Worm (Caenorhabditis elegans) whole organism, L3 larva: ENCODE results near the gene ZK455.5.

Experiments used
- R02D3.7 ChIP-seq: fragments of 150-350 bp; optimal IDR thresholded peaks from 2 replicates; lab custom pipeline; 2014; ENCODE audit warnings: missing biosample characterization, missing genetic modification characterization
- aly-2 ChIP-seq: fragments of 150-350 bp; optimal IDR thresholded peaks from 2 replicates; lab custom pipeline; 2014; ENCODE audit warnings: missing biosample characterization, missing genetic modification characterization
- ama-1 ChIP-seq: fragments of 150-350 bp; optimal IDR thresholded peaks from 2 replicates; lab custom pipeline; 2018
- ceh-28 ChIP-seq: fragments of 150-350 bp; optimal IDR thresholded peaks from 2 replicates; lab custom pipeline; 2014; ENCODE audit warnings: missing biosample characterization, missing genetic modification reagents, missing genetic modification characterization
- ceh-9 ChIP-seq: sonication (generic microtip); optimal IDR thresholded peaks from 2 replicates; lab custom pipeline; 2018; ENCODE audit warnings: missing biosample characterization, missing genetic modification characterization
- egl-27 ChIP-seq: sonication (generic microtip); optimal IDR thresholded peaks from 4 replicates; lab custom pipeline; 2017; ENCODE audit warnings: missing biosample characterization, missing genetic modification reagents, missing genetic modification characterization
- egl-5 ChIP-seq: fragments of 150-350 bp; optimal IDR thresholded peaks from 2 replicates; lab custom pipeline; 2017; ENCODE audit warnings: missing biosample characterization, missing genetic modification reagents, missing genetic modification characterization, inconsistent platforms
- elt-1 ChIP-seq: fragments of 150-350 bp; optimal IDR thresholded peaks from 2 replicates; lab custom pipeline; 2014; ENCODE audit warnings: missing biosample characterization, missing genetic modification characterization
- elt-2 ChIP-seq: sonication (generic microtip); optimal IDR thresholded peaks from 2 replicates; lab custom pipeline; 2016; ENCODE audit warnings: missing genetic modification reagents, mild to moderate bottlenecking, missing genetic modification characterization, missing compliant biosample characterization
- elt-3 ChIP-seq, 3 experiments: fragments of 150-350 bp in 1 of 3; sonication (generic microtip) in 2 of 3; optimal IDR thresholded peaks; 2 replicates in 2 of 3; 4 replicates in 1 of 3; lab custom pipeline; 2014 to 2017; ENCODE audit warnings: missing biosample characterization in 3 of 3, missing genetic modification characterization in 3 of 3
- fkh-2 ChIP-seq: fragments of 150-350 bp; optimal IDR thresholded peaks from 2 replicates; lab custom pipeline; 2014; ENCODE audit warnings: missing biosample characterization, missing genetic modification reagents, missing genetic modification characterization
- fos-1 ChIP-seq: fragments of 150-350 bp; optimal IDR thresholded peaks from 2 replicates; lab custom pipeline; 2014; ENCODE audit warnings: missing biosample characterization, missing genetic modification characterization
- jun-1 ChIP-seq: fragments of 150-350 bp; optimal IDR thresholded peaks from 2 replicates; lab custom pipeline; 2014; ENCODE audit warnings: missing biosample characterization, missing genetic modification reagents, missing genetic modification characterization
- lin-39 ChIP-seq: fragments of 150-350 bp; optimal IDR thresholded peaks from 2 replicates; lab custom pipeline; 2018; ENCODE audit warnings: missing biosample characterization, missing genetic modification reagents, missing genetic modification characterization
- mml-1 ChIP-seq: fragments of 150-350 bp; sonication (generic microtip); optimal IDR thresholded peaks from 3 replicates; lab custom pipeline; 2014; ENCODE audit warnings: missing biosample characterization, missing genetic modification characterization
- nfya-1 ChIP-seq: sonication (generic microtip); optimal IDR thresholded peaks from 2 replicates; lab custom pipeline; 2017; ENCODE audit warnings: missing genetic modification characterization, mild to moderate bottlenecking, missing compliant biosample characterization, antibody characterized with exemption, moderate library complexity; ENCODE audit not compliant: insufficient read depth
- nhr-11 ChIP-seq: fragments of 150-350 bp; optimal IDR thresholded peaks from 2 replicates; lab custom pipeline; 2014; ENCODE audit warnings: missing biosample characterization, missing genetic modification characterization
- nhr-237 ChIP-seq: fragments of 150-350 bp; optimal IDR thresholded peaks from 2 replicates; lab custom pipeline; 2014; ENCODE audit warnings: missing biosample characterization, missing genetic modification characterization
- nhr-25 ChIP-seq: sonication (generic microtip); optimal IDR thresholded peaks from 2 replicates; lab custom pipeline; 2017; ENCODE audit warnings: missing biosample characterization, missing genetic modification characterization
- nhr-28 ChIP-seq: fragments of 150-350 bp; optimal IDR thresholded peaks from 2 replicates; lab custom pipeline; 2014; ENCODE audit warnings: missing biosample characterization, missing genetic modification characterization
- nhr-67 ChIP-seq: fragments of 150-350 bp; optimal IDR thresholded peaks from 2 replicates; lab custom pipeline; 2014; ENCODE audit warnings: missing biosample characterization, missing genetic modification characterization
- nhr-77 ChIP-seq: fragments of 150-350 bp; optimal IDR thresholded peaks from 2 replicates; lab custom pipeline; 2014; ENCODE audit warnings: missing biosample characterization, missing genetic modification characterization
- pha-4 ChIP-seq: fragments of 150-350 bp; optimal IDR thresholded peaks from 2 replicates; lab custom pipeline; 2014; ENCODE audit warnings: missing biosample characterization, missing genetic modification reagents, missing genetic modification characterization
- pqm-1 ChIP-seq: fragments of 150-350 bp; optimal IDR thresholded peaks from 2 replicates; lab custom pipeline; 2017; ENCODE audit warnings: missing biosample characterization, missing genetic modification characterization, inconsistent platforms
- sea-2 ChIP-seq: fragments of 150-350 bp; sonication (generic microtip); optimal IDR thresholded peaks from 4 replicates; lab custom pipeline; 2014; ENCODE audit warnings: missing biosample characterization, missing genetic modification reagents, missing genetic modification characterization
- snpc-4 ChIP-seq: fragments of 150-350 bp; optimal IDR thresholded peaks from 2 replicates; lab custom pipeline; 2014; ENCODE audit warnings: missing biosample characterization, missing genetic modification characterization
- tbx-2 ChIP-seq: sonication (generic microtip); optimal IDR thresholded peaks from 2 replicates; lab custom pipeline; 2016; ENCODE audit warnings: mild to moderate bottlenecking, missing genetic modification characterization, missing compliant biosample characterization
- zag-1 ChIP-seq: fragments of 150-350 bp; optimal IDR thresholded peaks from 2 replicates; lab custom pipeline; 2014; ENCODE audit warnings: missing biosample characterization, missing genetic modification characterization
- ztf-11 ChIP-seq: fragments of 150-350 bp; optimal IDR thresholded peaks from 2 replicates; lab custom pipeline; 2014; ENCODE audit warnings: missing biosample characterization, missing genetic modification characterization

ZK455.5 gene

DNA sequence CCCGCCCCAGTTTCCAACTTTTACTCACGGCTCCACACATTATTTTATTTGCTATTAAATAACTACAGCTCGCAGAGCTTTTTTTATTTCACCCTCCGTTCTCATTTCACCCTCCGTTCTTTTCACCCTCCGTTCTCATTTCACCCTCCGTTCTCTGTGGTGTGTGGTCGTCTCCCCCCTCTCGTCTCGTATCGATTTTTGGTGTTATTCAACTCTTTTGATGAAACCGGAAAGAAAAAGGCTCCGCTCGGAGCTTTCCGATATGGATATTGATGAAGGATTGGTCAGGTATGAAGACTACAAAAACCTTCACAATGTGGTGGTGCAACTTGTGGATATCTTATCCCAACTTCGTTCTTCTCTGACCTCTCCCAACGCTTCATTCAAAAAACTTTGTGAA lies 36.2 kb downstream of the ZK455.5 start:
- no peak for TF ChIP-seq nhr-25 (tag; lab: Kevin White, UChicago)
- no peak for TF ChIP-seq nfya-1 (tag; lab: Kevin White, UChicago)
- TF ChIP-seq ztf-11, result no peak
- no peak for TF ChIP-seq R02D3.7 (tag; lab: Kevin White, UChicago)
- TF ChIP-seq jun-1 (tag; lab: Kevin White, UChicago), result no peak

DNA sequence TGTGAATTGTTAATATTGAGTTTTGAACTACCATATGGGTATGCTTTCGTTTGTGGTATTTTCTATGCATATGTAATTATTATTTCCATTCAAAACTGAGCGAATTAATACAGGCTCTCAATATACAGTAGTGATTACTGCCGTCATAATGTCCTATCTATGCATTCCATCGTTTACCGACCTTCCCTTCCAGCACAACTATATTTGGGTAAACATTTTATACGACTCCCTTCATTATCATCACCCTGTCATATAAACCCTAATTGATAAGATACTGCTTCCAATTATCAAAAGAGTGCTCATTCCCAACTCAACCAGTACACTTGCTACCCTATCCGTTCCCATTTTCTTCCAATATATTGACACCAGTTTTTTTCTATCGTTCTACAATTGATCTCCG lies 36.8 kb downstream of the ZK455.5 start:
- TF ChIP-seq elt-2 (tag; lab: Kevin White, UChicago), result peak; percentile 86
- TF ChIP-seq zag-1 (tag; lab: Kevin White, UChicago), result no peak
- TF ChIP-seq pqm-1 (tag; lab: Kevin White, UChicago), result peak; percentile 59
- TF ChIP-seq elt-3 (tag; optimal IDR thresholded peaks at IDR 0.05; lab: Kevin White, UChicago), result no peak
- no peak for TF ChIP-seq nhr-77 (tag; lab: Kevin White, UChicago)
- TF ChIP-seq jun-1 (tag; lab: Kevin White, UChicago), result peak; percentile 6

DNA sequence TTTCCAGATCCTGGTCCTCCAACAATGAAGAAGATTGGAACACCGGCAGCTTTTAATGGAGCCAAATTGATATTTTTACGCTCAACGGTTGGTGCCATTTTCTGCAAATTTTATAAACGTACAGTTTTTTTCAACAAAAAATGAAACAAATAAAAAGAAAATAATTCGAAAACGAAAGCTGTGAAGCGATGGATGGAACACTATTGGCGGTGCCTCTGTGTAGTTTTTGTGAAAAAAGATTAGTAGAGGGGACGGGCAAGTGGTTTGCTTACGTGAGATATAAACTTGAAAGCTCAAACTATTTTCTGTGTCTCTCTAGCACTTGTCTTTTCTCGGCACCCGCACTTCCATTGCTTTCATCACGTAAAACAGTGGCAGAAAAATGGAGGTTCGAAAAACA lies 39.1 kb downstream of the ZK455.5 start, which contains the start of gene F38B2.4:
Gene F38B2.4, minus strand, starts transcription at position 101 of the 400 bp plus-strand sequence.
- TF ChIP-seq ztf-11 (no peak), nhr-67 (tag; lab: Kevin White, UChicago) (no peak), elt-1 (tag; lab: Kevin White, UChicago) (no peak), fos-1 (tag; lab: Kevin White, UChicago) (no peak), sea-2 (no peak), lin-39 (tag; lab: Kevin White, UChicago) (no peak), aly-2 (tag; lab: Kevin White, UChicago) (no peak), pha-4 (tag; lab: Kevin White, UChicago) (no peak), elt-2 (tag; lab: Kevin White, UChicago) (no peak), nhr-11 (no peak), jun-1 (tag; lab: Kevin White, UChicago) (no peak), tbx-2 (tag; lab: Kevin White, UChicago) (no peak), ama-1 (no peak), fkh-2 (tag; lab: Kevin White, UChicago) (no peak), mml-1 (tag; lab: Kevin White, UChicago) (no peak), egl-27 (tag; lab: Kevin White, UChicago) (no peak), R02D3.7 (tag; lab: Kevin White, UChicago) (no peak), ceh-9 (tag; lab: Kevin White, UChicago) (no peak), snpc-4 (no peak)

DNA sequence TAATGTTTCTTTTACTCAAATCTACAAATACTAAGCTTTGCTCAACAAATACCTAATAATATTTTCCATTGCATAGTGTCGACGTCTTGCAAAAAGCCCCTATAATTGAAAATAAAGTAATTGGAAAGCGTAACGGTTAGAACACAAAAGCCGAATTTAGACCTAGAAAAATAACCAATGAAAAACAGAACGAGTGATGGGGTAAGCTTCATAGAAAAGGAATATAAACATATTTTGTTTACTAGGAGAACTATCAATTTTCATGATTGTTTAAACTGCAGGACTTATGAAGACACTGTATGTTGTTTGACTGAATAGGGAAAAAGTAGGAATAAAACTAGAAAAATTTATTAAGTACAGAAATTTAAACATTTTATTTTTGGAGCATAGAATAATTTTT lies 40.5 kb downstream of the ZK455.5 start, which contains the start of gene F38B2.3:
Gene F38B2.3, minus strand, starts transcription at position 101 of the 400 bp plus-strand sequence.
- TF ChIP-seq nhr-28 (tag; lab: Kevin White, UChicago) (no peak), nhr-25 (tag; lab: Kevin White, UChicago) (no peak)

DNA sequence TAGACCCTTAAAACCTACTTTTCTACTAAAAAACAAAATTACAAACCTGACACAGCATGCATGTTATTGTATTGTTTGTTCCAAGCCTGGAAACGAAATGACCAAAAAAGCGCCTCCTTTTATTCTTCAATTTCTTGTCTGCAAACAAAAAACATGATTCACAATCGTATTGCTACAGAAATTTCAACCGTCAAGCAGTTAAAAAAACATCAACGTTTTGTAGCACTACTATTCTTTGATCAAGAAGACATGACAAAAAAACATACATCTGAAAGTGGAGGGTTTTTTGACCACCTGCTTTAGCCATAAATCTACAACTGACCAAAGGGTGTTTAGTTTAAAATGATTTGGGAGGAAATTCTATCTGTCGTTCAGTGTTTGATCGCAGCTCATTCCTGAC lies 45.6 kb downstream of the ZK455.5 start, which contains the start of gene F38B2.6:
Gene F38B2.6, minus strand, starts transcription at position 101 of the 400 bp plus-strand sequence.
- TF ChIP-seq nhr-237 (tag; lab: Kevin White, UChicago) (no peak), ceh-9 (tag; lab: Kevin White, UChicago) (no peak), tbx-2 (tag; lab: Kevin White, UChicago) (no peak), ama-1 (no peak), ceh-28 (tag; lab: Kevin White, UChicago) (no peak), egl-5 (no peak), nfya-1 (tag; lab: Kevin White, UChicago) (no peak)

DNA sequence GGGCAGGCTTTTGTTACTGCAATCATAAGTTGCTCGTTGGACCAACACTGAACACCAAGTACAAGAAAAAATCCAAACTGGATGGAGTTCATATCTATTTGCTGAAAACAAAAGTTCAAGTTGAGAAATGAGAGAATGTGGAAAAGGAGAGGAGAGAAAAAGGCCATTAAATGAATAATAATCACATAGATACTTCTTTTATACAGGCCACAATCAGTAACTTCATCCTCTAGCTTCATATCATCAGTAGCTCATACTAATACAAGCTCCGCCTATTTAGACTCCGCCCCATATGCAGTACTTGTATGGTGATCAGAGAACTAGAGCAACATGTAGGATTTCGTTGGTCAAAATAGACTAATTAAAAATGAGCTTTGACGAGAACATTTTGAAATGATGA lies 47.5 kb downstream of the ZK455.5 start, which contains the start of gene F38B2.2:
Gene F38B2.2, minus strand, starts transcription at position 101 of the 400 bp plus-strand sequence.
- TF ChIP-seq zag-1 (tag; lab: Kevin White, UChicago) (no peak), nhr-28 (tag; lab: Kevin White, UChicago) (no peak), nhr-25 (tag; lab: Kevin White, UChicago) (no peak)
